Worm (Caenorhabditis elegans): Measurements from ENCODE around the gene hizr-1.

DNA sequence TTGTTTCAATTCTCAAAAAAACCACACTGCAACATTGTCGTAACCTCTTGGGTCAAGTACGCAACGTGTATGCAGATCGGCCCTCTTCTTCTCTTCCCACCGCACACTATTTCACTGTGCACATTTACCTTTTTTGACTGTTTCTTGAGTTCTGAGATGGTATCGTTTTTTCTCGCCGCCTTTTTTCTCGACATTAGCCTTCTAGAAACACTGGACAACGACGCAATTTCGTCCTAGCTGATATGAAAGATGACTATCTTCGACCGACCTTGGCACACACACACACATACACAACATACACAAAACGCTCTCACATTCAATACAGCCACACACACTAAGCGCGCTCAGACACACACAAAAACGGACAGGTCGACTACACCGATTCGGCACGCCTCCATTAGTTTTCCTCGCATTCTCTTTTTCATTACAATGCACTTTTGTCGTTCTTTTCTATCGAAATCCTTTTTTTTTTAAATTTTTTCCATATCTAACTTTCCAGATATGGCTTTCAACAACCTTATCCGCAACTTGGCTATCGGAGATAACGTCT lies 21.4 kb downstream of the hizr-1 start, which contains the start of gene aco-1:
- no peak for TF ChIP-seq unc-39 (tag; optimal IDR thresholded peaks at IDR 0.05)
- TF ChIP-seq nhr-28 (tag; optimal IDR thresholded peaks at IDR 0.05): no peak
- no peak for TF ChIP-seq ztf-11 (tag; optimal IDR thresholded peaks at IDR 0.05)
- peak; percentile 15 for TF ChIP-seq nhr-12 (tag; optimal IDR thresholded peaks at IDR 0.05)
- TF ChIP-seq nhr-2 (tag; optimal IDR thresholded peaks at IDR 0.05): peak; percentile 52
- peak; percentile 27 for TF ChIP-seq sptf-1 (tag; optimal IDR thresholded peaks at IDR 0.05)
- no peak for TF ChIP-seq pha-4 (tag; optimal IDR thresholded peaks at IDR 0.05)
- peak; percentile 27 for TF ChIP-seq M03D4.4 (tag; optimal IDR thresholded peaks at IDR 0.05)
- TF ChIP-seq unc-62 (GFP tag; optimal IDR thresholded peaks at IDR 0.05): no peak
- TF ChIP-seq lin-13 (tag; optimal IDR thresholded peaks at IDR 0.05): peak; percentile 24
- TF ChIP-seq mab-5 (tag; optimal IDR thresholded peaks at IDR 0.05): no peak
- TF ChIP-seq unc-120 (tag; optimal IDR thresholded peaks at IDR 0.05; ENCODE audit: poor library complexity, severe bottlenecking): no peak
- TF ChIP-seq blmp-1 (tag; optimal IDR thresholded peaks at IDR 0.05): no peak
- no peak for TF ChIP-seq nhr-76 (tag; optimal IDR thresholded peaks at IDR 0.05)

Measured in whole organism, mixed stage, embryonic.